Worm (Caenorhabditis elegans): ENCODE results near the gene Y17G9A.4.

- TF ChIP-seq dao-5 (tag; optimal IDR thresholded peaks at IDR 0.05) (no peak), him-1 (tag; optimal IDR thresholded peaks at IDR 0.05) (no peak), W03F9.2 (tag; optimal IDR thresholded peaks at IDR 0.05) (no peak)
Observed at ce11 chrIV:4903961-4904360, 42.6 kb upstream of the Y17G9A.4 start, which contains the start of gene str-161.

Data from whole organism, L4/young adult.